Worm (Caenorhabditis elegans): Measurements from ENCODE around the gene tag-314.

DNA sequence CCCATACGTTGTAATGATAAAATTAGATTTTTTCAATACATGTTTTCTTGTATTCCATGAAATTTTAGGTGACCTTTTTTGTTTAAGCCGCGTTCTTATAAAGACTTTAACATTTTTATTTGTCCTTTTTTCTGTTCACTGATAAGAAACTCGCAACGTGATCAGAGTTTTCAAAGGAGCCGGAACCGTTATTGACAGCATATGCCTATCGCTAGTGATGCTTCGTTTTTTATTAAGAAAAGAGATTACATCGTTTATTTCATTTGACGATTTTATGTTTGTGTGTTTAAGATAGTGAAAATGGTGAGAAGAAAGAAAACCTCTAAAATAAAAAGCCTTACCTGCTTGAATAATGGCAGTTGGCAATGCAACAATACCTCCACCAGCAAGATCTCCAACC is 4.1 kb upstream of the tag-314 start:
- no peak for TF ChIP-seq blmp-1 (tag; optimal IDR thresholded peaks at IDR 0.05)
- no peak for TF ChIP-seq M03D4.4 (tag; optimal IDR thresholded peaks at IDR 0.05)
- TF ChIP-seq hlh-1 (tag; optimal IDR thresholded peaks at IDR 0.05): no peak

All from whole organism, mixed stage, embryonic.